Worm (Caenorhabditis elegans): ENCODE data around the gene grl-14.

Gene grl-14

DNA sequence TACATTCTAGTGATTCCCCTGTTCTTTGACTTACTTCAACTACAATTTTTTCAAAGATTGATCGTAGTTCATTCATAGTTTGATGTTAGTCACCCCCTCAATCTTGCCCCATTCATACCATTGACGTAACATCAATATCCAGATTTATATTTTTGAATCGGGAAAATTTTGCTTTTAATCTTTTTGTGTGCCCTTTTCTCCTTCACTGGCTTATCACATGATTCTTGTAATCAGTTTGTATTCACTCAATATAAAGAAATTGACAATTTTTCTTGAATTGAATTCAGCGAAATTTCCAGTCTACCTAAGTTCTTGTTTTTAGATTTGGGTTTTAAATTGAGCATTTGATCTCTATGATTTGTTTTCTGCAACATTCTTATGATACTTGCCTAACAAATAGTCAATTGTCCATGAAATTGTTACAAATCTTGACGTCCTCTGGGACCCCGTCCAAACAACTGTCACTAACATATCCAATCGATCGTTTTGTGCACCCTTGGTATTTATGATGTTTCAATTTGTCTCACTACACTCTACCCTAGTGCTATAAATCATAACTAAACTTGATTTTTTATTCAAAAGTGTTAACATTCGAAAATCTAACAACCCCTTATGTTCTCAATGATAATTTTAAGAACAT is 45.5 kb upstream of the grl-14 start (continued):
- no peak for TF ChIP-seq nhr-77 (tag; optimal IDR thresholded peaks at IDR 0.05)
- no peak for TF ChIP-seq ces-1 (GFP tag; optimal IDR thresholded peaks at IDR 0.05)
- no peak for TF ChIP-seq lin-15B (tag; optimal IDR thresholded peaks at IDR 0.05)
- no peak for TF ChIP-seq mdl-1 (tag; optimal IDR thresholded peaks at IDR 0.05)
- no peak for TF ChIP-seq mef-2 (tag; optimal IDR thresholded peaks at IDR 0.05)
- no peak for TF ChIP-seq dpl-1 (GFP tag; optimal IDR thresholded peaks at IDR 0.05)
- peak; percentile 75 for TF ChIP-seq nhr-85 (tag)
- no peak for TF ChIP-seq lir-3 (tag; optimal IDR thresholded peaks at IDR 0.05; ENCODE audit: poor library complexity)
- no peak for TF ChIP-seq ama-1 (optimal IDR thresholded peaks at IDR 0.05)
- TF ChIP-seq unc-86 (tag; optimal IDR thresholded peaks at IDR 0.05) = no peak
- TF ChIP-seq nhr-76 (tag; optimal IDR thresholded peaks at IDR 0.05) = no peak
- no peak for TF ChIP-seq mep-1 (tag; optimal IDR thresholded peaks at IDR 0.05)
- TF ChIP-seq efl-1 (optimal IDR thresholded peaks at IDR 0.05) = no peak
- TF ChIP-seq efl-1 (GFP tag; optimal IDR thresholded peaks at IDR 0.05 in 1 of 2) = no peak
- TF ChIP-seq tlp-1 (tag; optimal IDR thresholded peaks at IDR 0.05) = no peak
- TF ChIP-seq egl-27 (tag; optimal IDR thresholded peaks at IDR 0.05) = no peak
- TF ChIP-seq unc-98 (GFP tag; IDR thresholded peaks at IDR 0.05) = no peak
- no peak for TF ChIP-seq F16B12.6 (tag; optimal IDR thresholded peaks at IDR 0.05)
- no peak for TF ChIP-seq lin-39 (tag; optimal IDR thresholded peaks at IDR 0.05)
- TF ChIP-seq lin-13 (GFP tag; optimal IDR thresholded peaks at IDR 0.05) = no peak
- no peak for TF ChIP-seq hlh-17 (GFP tag; optimal IDR thresholded peaks at IDR 0.05; ENCODE audit: borderline replicate concordance)
- no peak for TF ChIP-seq unc-62 (GFP tag; optimal IDR thresholded peaks at IDR 0.05)
- TF ChIP-seq nhr-19 (GFP tag; conservative IDR thresholded peaks at IDR 0.05) = peak; percentile 29
- no peak for TF ChIP-seq ceh-82 (tag; optimal IDR thresholded peaks at IDR 0.05)
- no peak for TF ChIP-seq ceh-90 (tag; optimal IDR thresholded peaks at IDR 0.05)
- no peak for TF ChIP-seq Y116A8C.19 (tag; optimal IDR thresholded peaks at IDR 0.05; ENCODE audit: borderline replicate concordance)
- TF ChIP-seq pag-3 (tag; optimal IDR thresholded peaks at IDR 0.05; ENCODE audit: borderline replicate concordance, insufficient read depth) = no peak
- TF ChIP-seq ceh-8 (GFP tag; optimal IDR thresholded peaks at IDR 0.05) = no peak
- TF ChIP-seq aly-2 (tag; optimal IDR thresholded peaks at IDR 0.05) = no peak
- peak; percentile 78 for TF ChIP-seq sox-4 (tag; optimal IDR thresholded peaks at IDR 0.05)
- TF ChIP-seq lin-35 (GFP tag; optimal IDR thresholded peaks at IDR 0.05) = no peak
- no peak for TF ChIP-seq sup-37 (GFP tag; optimal IDR thresholded peaks at IDR 0.05)
- no peak for TF ChIP-seq fkh-10 (GFP tag; optimal IDR thresholded peaks at IDR 0.05)
- no peak for TF ChIP-seq jun-1 (tag; optimal IDR thresholded peaks at IDR 0.05)
- TF ChIP-seq elt-2 (tag; optimal IDR thresholded peaks at IDR 0.05) = no peak
- no peak for TF ChIP-seq xbp-1 (tag; optimal IDR thresholded peaks at IDR 0.05)
- TF ChIP-seq fos-1 (tag; optimal IDR thresholded peaks at IDR 0.05) = peak; percentile 38
- no peak for TF ChIP-seq sptf-1 (tag; optimal IDR thresholded peaks at IDR 0.05)
- TF ChIP-seq isw-1 (GFP tag; IDR thresholded peaks at IDR 0.05) = no peak
- TF ChIP-seq lsy-2 (tag; optimal IDR thresholded peaks at IDR 0.05) = peak in 1 of 2 experiments; percentile 13
- TF ChIP-seq pqm-1 (tag; optimal IDR thresholded peaks at IDR 0.05) = no peak
- TF ChIP-seq fkh-8 (tag; optimal IDR thresholded peaks at IDR 0.05) = peak; percentile 68
- no peak for TF ChIP-seq unc-30 (tag; optimal IDR thresholded peaks at IDR 0.05)
- no peak for TF ChIP-seq nhr-84 (tag; optimal IDR thresholded peaks at IDR 0.05)
- no peak for TF ChIP-seq ztf-4 (tag; optimal IDR thresholded peaks at IDR 0.05)
- TF ChIP-seq nhr-47 (tag; optimal IDR thresholded peaks at IDR 0.05) = peak; percentile 23
- no peak for TF ChIP-seq nhr-237 (tag; optimal IDR thresholded peaks at IDR 0.05)
- TF ChIP-seq unc-130 (tag; optimal IDR thresholded peaks at IDR 0.05) = no peak
- TF ChIP-seq snu-23 (GFP tag; optimal IDR thresholded peaks at IDR 0.05) = no peak
- TF ChIP-seq ceh-88 (GFP tag; IDR thresholded peaks at IDR 0.05) = no peak
- peak; percentile 27 for TF ChIP-seq swsn-7 (tag; optimal IDR thresholded peaks at IDR 0.05)
- no peak for TF ChIP-seq C34B4.2 (tag; optimal IDR thresholded peaks at IDR 0.05)
- no peak for TF ChIP-seq zag-1 (tag; optimal IDR thresholded peaks at IDR 0.05)
- peak; percentile 42 for TF ChIP-seq pax-3 (tag; optimal IDR thresholded peaks at IDR 0.05)

Data from whole organism, L1 larva.